Worm (Caenorhabditis elegans) whole organism, L4/young adult: ENCODE data around the gene cct-4.

Source experiments
- W03F9.2 ChIP-seq: fragments of 150-350 bp; optimal IDR thresholded peaks from 2 replicates; lab custom pipeline; 2014; ENCODE audit warnings: missing biosample characterization, missing genetic modification characterization
- dao-5 ChIP-seq: sonication (generic microtip); optimal IDR thresholded peaks from 2 replicates; lab custom pipeline; 2016; ENCODE audit warnings: missing genotype, missing genetic modification characterization, moderate library complexity, missing compliant biosample characterization
- him-1 ChIP-seq: sonication (generic microtip); optimal IDR thresholded peaks from 2 replicates; lab custom pipeline; 2016; ENCODE audit warnings: missing genotype, missing genetic modification reagents, missing genetic modification characterization, missing compliant biosample characterization

Gene cct-4

DNA sequence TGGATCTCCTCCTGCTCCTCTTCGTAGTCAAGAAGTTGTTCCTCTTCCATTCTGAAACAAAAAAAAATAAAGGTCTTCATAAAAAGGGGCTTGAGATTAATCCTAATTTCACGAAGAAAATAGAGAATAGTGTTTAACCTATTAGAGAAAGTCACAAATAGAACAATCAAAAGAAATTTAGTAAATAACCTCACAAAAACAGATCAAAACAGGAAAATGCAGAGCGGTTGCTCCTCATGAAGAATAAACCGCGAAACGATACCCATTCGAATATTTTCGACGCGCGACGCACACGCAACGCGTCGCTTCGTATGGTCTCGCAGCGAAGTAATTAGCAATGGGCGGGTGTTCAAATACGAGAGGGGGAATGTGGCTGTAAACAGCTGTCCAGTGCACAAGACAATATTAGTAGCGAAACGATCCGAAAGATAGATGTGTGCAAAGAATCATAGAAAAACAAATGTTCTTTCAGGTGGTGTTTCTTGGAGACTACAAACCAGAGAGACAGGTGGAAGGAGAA is 45.4 kb downstream of the cct-4 start, which contains the start of gene hel-1:
TSS of gene hel-1 (minus strand) at position 51 of the 520 bp plus-strand sequence.
- TF ChIP-seq him-1 = no peak
- no peak for TF ChIP-seq dao-5 (tag; lab: Kevin White, UChicago)
- peak; percentile 28 for TF ChIP-seq W03F9.2

DNA sequence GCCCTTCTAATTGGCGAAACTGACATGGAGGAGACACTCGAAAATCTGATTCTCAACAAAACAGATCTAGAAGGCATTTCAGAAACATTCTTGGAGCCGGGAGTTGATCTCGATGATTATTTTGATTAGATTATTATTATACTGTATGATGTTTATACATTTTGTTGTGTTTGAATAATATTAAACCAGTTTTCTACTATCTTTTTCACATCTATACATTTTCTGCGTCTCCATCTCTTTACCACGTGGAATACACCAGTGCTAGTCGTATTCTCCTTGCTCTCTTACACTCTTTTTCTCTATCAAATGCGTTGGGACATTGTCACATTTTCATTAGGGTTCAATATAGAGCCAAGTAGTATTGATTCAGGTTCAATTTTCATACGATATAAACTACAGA is 46.0 kb downstream of the cct-4 start, which contains the start of gene C26D10.4:
TSS of gene C26D10.4 (plus strand) at position 301 of the 400 bp plus-strand sequence.
- TF ChIP-seq him-1 = no peak
- TF ChIP-seq W03F9.2 = no peak
- no peak for TF ChIP-seq dao-5 (tag; lab: Kevin White, UChicago)

DNA sequence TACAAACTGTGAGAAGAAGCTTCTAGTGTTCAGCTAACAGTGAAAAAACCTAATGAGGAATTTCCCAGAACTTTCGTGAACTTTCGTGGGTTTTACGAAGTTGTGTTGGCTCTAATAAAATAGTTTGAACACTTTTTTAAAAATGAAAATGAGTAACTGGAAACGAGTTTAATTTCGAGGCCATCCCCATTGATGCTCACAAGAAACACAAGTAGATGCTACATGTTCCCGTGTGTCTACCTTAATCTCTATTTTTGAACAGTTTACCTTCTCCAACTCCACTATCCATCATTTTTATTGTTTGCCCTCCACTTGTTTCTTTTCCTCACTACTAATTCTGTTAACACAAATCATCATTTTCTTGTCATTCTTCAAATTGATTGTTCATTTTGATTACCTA is 50.2 kb downstream of the cct-4 start, which contains the start of gene C26D10.7:
TSS of gene C26D10.7 (plus strand) at position 301 of the 400 bp plus-strand sequence.
- TF ChIP-seq W03F9.2 (no peak), dao-5 (tag; lab: Kevin White, UChicago) (no peak), him-1 (no peak)
